Worm (Caenorhabditis elegans) whole organism, dauer: ENCODE measurements around the gene ZK632.14.

ENCODE experiments used
- unc-62 ChIP-seq: sonication (generic microtip); optimal IDR thresholded peaks from 2 replicates; lab custom pipeline; 2017; ENCODE audit warnings: missing biosample characterization, missing genetic modification reagents, missing genetic modification characterization

ZK632.14 gene

ce11 chrIII:9822942-9823341 is 9.7 kb downstream of the ZK632.14 start, which contains the start of gene arl-5:
arl-5 (plus strand) TSS chrIII:9823242.
- TF ChIP-seq unc-62 (GFP tag; lab: Kevin White, UChicago) = no peak

DNA sequence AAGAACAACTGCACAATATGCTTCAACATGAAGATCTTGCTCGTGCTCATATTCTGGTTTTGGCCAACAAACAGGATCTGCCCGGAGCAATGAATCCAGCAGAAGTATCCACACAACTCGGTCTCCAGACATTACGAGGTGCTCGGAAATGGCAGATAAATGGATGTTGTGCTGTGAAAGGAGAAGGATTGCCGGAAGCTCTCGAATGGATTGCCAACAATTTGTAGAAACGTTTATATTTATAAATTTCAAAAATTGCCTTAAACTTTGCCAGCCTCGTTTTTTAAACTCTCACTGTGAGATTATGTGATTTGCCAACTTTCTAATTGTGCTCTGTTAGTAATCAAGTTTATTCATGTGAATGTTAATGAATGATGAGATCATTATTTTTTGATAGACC is 10.5 kb downstream of the ZK632.14 start:
- TF ChIP-seq unc-62 (GFP tag; lab: Kevin White, UChicago) = no peak

ce11 chrIII:9824330-9824934 is 11.2 kb downstream of the ZK632.14 start, which contains the start of gene lin-52:
lin-52 (minus strand) TSS chrIII:9824750.
- TF ChIP-seq unc-62 (GFP tag; lab: Kevin White, UChicago) = no peak

DNA sequence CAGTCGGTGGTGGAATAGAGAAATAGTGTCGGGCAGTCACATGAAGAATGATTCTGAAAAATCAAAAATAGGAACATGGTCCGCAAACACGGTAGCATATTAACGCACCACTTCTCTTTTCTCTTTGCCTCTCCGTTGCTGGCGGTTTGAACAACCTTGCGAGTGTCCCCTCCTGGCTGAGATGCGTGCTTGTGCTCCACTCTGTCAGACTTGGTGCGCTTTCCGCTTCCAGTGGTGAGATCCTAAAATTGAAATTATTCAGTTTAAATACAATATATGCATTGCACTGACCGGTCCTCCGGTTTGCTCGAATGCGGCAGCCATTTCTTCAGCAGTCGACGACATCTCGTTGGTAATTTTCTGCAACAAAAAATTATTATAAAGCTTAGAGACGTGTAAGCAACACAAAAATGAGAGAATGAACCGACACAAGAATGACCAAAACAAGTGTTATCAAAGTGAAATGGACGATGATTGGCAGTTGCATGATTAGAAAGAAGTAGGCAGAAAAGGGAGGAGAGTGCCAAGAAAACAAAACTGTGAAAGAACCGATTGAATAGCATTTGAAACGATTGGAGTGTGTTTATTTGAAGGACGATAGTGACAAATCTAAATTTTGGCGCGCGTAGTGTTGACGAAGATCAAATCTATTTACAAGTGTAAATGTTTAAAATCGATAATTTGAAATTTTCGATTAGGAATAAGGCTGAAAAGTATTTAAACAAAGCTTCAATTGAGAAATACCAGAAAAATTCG is 12.0 kb downstream of the ZK632.14 start, which contains the start of gene ZK632.9:
ZK632.9 (minus strand) TSS at position 360 of the 756 bp plus-strand sequence.
- TF ChIP-seq unc-62 (GFP tag; lab: Kevin White, UChicago) = no peak

- no peak for TF ChIP-seq unc-62 (GFP tag; lab: Kevin White, UChicago)
These were observed 12.8 kb downstream of the ZK632.14 start for ce11 chrIII:9826005-9826404.

- TF ChIP-seq unc-62 (GFP tag; lab: Kevin White, UChicago) = no peak
These were observed 14.1 kb downstream of the ZK632.14 start, which contains the start of the genes ZK632.10 and ZK632.11 for ce11 chrIII:9827163-9827951. ZK632.10 (minus strand) TSS chrIII:9827722. ZK632.11 (plus strand) TSS chrIII:9827915.

ce11 chrIII:9830502-9830901 is 17.3 kb downstream of the ZK632.14 start, which contains the start of gene ZK632.12:
ZK632.12 (plus strand) TSS chrIII:9830802.
- no peak for TF ChIP-seq unc-62 (GFP tag; lab: Kevin White, UChicago)

ce11 chrIII:9832569-9832968 is 19.3 kb downstream of the ZK632.14 start:
- TF ChIP-seq unc-62 (GFP tag; lab: Kevin White, UChicago) = no peak

DNA sequence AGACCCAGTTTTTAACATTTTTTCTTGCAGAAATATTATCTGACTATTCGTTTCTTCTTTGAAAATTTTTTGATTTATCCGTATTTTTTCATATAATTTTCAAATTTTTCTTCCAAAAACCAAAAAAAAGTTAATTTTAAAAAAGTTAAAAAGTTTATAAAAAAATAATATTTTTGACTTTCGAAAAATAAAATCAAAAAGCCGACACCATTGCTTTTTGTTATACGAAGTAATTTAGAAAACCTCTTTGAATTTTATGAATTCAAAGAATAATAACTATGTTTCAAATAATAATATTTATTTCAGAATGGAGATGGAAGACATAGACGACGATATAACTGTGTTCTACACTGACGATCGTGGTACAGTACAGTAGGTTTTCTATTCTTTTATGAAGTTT is 21.6 kb downstream of the ZK632.14 start, which contains the start of gene K11H3.8:
K11H3.8 (plus strand) TSS at position 301 of the 400 bp plus-strand sequence.
- no peak for TF ChIP-seq unc-62 (GFP tag; lab: Kevin White, UChicago)

- TF ChIP-seq unc-62 (GFP tag; lab: Kevin White, UChicago) = no peak
These were observed 30.5 kb downstream of the ZK632.14 start, which contains the start of gene K11H3.5 for ce11 chrIII:9843715-9844114. K11H3.5 (plus strand) TSS chrIII:9843768.

- TF ChIP-seq unc-62 (GFP tag; lab: Kevin White, UChicago) = no peak
These were observed 32.8 kb downstream of the ZK632.14 start, which contains the start of gene K11H3.2 for ce11 chrIII:9846093-9846492. K11H3.2 (plus strand) TSS chrIII:9846393.

DNA sequence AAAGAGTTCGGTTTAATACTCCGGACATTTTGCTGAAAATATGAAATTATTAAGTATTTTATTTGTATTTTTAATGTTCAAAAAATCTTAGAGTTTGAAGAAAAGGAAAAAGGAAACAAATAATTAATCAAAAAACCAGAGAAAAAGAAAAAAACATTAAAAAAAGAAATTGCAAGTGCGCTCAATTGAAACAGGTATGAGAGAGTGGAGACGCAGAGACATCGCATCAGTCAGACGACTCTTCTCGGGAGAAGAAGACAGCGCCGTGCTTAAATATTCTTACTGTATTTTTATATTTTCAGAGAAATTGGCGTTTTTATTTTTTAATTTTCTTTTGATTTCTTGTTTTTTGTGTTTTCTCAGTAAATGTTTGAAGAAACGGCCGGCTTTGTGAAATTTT is 34.8 kb downstream of the ZK632.14 start, which contains the start of gene mrpl-36:
mrpl-36 (minus strand) TSS at position 34 of the 400 bp plus-strand sequence.
- TF ChIP-seq unc-62 (GFP tag; lab: Kevin White, UChicago) = no peak

DNA sequence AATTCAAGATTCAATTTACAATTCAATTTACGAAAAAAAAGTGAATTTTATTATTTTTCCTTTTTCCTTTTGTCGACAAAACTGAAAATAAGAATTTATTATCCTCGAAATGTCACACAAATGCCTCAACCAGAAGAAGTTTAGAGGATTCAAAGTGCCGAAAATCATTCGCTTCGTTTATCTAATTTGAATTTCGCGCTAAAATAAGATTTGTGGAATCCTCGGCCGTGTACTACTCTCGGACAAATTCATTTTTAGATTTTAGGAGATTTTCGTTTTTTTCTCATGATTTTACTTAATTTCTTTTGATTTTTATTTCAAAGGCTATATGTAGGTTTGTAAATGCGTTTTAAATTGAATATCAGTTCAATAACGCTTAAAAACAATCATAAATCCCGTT is 35.4 kb downstream of the ZK632.14 start:
- no peak for TF ChIP-seq unc-62 (GFP tag; lab: Kevin White, UChicago)

ce11 chrIII:9849950-9850349 is 36.7 kb downstream of the ZK632.14 start:
- TF ChIP-seq unc-62 (GFP tag; lab: Kevin White, UChicago) = no peak

- no peak for TF ChIP-seq unc-62 (GFP tag; lab: Kevin White, UChicago)
These were observed 37.6 kb downstream of the ZK632.14 start for ce11 chrIII:9850877-9851276.
